Fruit fly (Drosophila melanogaster) whole organism, embryonic: ENCODE measurements around the gene alpha-Est8.

Experiments used
- Abd-B ChIP-seq: fragments of 200-800 bp; sonication (Bioruptor generic); optimal IDR thresholded peaks from 2 replicates; lab custom pipeline; 2018; ENCODE audit warnings: missing biosample characterization, mild to moderate bottlenecking, missing genetic modification characterization, moderate library complexity
- CG2712 ChIP-seq: fragments of 200-800 bp; optimal IDR thresholded peaks from 3 replicates; lab custom pipeline; 2019; ENCODE audit warnings: missing biosample characterization, mild to moderate bottlenecking, missing genetic modification characterization, moderate library complexity
- CG2875 ChIP-seq: fragments of 200-800 bp; sonication (Bioruptor generic); optimal IDR thresholded peaks from 2 replicates; lab custom pipeline; 2017; ENCODE audit warnings: missing biosample characterization, mild to moderate bottlenecking, missing genetic modification characterization, missing genetic modification reagents
- D19A ChIP-seq: fragments of 200-800 bp; optimal IDR thresholded peaks from 3 replicates; lab custom pipeline; 2019; ENCODE audit warnings: missing biosample characterization, mild to moderate bottlenecking, missing genetic modification characterization, moderate library complexity
- Dip3 ChIP-seq: fragments of 200-800 bp; sonication (Bioruptor generic); optimal IDR thresholded peaks from 3 replicates; lab custom pipeline; 2016; ENCODE audit warnings: missing biosample characterization, missing genetic modification characterization
- Oaz ChIP-seq: fragments of 200-800 bp; sonication (Bioruptor generic); IDR thresholded peaks from 2 replicates; pipeline ENCODE4 v1.3.6; 2022; ENCODE audit warnings: missing biosample characterization, missing genetic modification characterization
- Optix ChIP-seq: fragments of 200-800 bp; sonication (Bioruptor generic); IDR thresholded peaks from 3 replicates; pipeline ENCODE4 v1.3.6; 2022; ENCODE audit warnings: missing biosample characterization, missing genetic modification characterization
- ac ChIP-seq: fragments of 200-800 bp; sonication (Bioruptor generic); optimal IDR thresholded peaks from 3 replicates; lab custom pipeline; 2017; ENCODE audit warnings: missing biosample characterization, mild to moderate bottlenecking, missing genetic modification characterization

DNA sequence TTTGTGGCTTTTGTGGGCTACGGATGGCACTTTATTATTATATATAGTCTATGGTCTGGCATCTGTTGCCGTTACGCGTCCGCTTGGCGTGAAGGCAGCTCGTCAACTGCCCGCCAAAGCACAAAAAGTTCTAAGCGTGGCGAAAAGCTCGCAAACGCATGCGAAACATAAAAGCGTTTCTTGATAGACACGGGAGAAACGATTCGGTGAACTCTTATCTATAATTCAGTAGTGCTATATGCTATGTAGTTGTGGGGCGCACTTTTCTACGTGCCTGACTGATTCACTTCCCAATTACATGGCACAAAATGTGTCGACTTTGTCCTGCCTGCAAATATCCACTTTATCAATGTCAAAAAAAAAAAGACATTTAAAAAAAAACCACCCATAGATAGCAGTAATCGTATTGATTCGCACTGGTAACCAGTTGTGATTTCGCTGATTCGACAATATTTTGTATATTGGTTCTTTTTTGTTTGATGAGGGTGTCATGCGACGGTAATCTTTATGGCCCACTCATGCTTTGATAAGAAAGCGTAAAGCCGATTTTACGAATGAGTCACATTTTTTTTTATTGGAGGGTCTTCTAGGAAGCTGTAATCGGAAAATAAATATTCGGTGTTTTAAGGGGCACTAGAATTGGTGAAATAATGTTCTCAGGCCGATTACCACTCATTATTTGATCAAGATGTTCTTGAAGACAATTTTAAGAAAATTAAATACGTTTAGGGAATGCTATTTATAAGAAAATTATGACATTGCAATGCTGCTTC lies 10.3 kb downstream of the alpha-Est8 start, which contains the start of gene alpha-Est9:
- TF ChIP-seq Abd-B (GFP tag; lab: Kevin White, UChicago): no peak
- no peak for TF ChIP-seq ac
- no peak for TF ChIP-seq CG2712 (tag; lab: Kevin White, UChicago)
- TF ChIP-seq Oaz: no peak
- no peak for TF ChIP-seq Optix
- no peak for TF ChIP-seq CG2875 (GFP tag; lab: Kevin White, UChicago)
- TF ChIP-seq Dip3 (GFP tag; lab: Kevin White, UChicago): no peak
- TF ChIP-seq D19A: no peak
